Worm (Caenorhabditis elegans) whole organism, L4/young adult: Measurements from ENCODE around the gene Y45G12C.10.

Experiments
- W03F9.2 ChIP-seq: fragments of 150-350 bp; optimal IDR thresholded peaks from 2 replicates; lab custom pipeline; 2014; ENCODE audit warnings: missing biosample characterization, missing genetic modification characterization
- dao-5 ChIP-seq: sonication (generic microtip); optimal IDR thresholded peaks from 2 replicates; lab custom pipeline; 2016; ENCODE audit warnings: missing genotype, missing genetic modification characterization, moderate library complexity, missing compliant biosample characterization

DNA sequence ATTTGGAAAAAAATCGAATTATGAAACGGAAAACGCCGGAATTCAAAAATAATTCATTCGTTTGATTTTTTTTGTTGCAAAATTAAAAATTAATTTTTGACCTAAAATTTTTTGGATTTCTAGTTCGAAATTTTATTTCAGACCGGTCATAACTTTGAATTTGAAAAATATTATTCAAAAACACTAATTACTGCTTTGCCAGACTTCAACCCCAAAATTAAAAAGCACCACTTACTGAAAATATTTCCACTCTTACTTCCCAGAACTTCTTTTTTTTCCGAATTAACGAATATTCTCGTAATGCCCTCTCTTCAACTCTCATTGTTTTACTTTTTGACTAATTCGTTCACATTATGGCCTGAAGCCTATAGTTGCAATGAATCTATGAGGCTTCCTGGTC is 41.4 kb upstream of the Y45G12C.10 start, which contains the start of gene srt-4:
- TF ChIP-seq W03F9.2 (tag; lab: Kevin White, UChicago) (no peak), dao-5 (no peak)
